Worm (Caenorhabditis elegans) whole organism, L4 larva: ENCODE data around the gene srt-52.

Experiments used
- D1046.2 ChIP-seq: fragments of 200-800 bp; sonication (Bioruptor generic); IDR thresholded peaks from 2 replicates; pipeline ENCODE4 v1.3.6; 2022; ENCODE audit warnings: missing genetic modification characterization, missing compliant biosample characterization
- F10B5.3 ChIP-seq: sonication (generic microtip); optimal IDR thresholded peaks from 2 replicates; lab custom pipeline; 2016; ENCODE audit warnings: mild to moderate bottlenecking, missing genetic modification characterization, missing compliant biosample characterization
- F26F4.8 ChIP-seq: fragments of 200-800 bp; sonication (Bioruptor generic); conservative IDR thresholded peaks from 2 replicates; pipeline ENCODE4 v1.3.6; 2022; ENCODE audit warnings: missing genetic modification characterization, missing compliant biosample characterization
- F37D6.2 ChIP-seq: sonication (generic microtip); optimal IDR thresholded peaks from 2 replicates; lab custom pipeline; 2016; ENCODE audit warnings: mild to moderate bottlenecking, missing genetic modification characterization, missing compliant biosample characterization
- F49E8.2 ChIP-seq: sonication (generic microtip); optimal IDR thresholded peaks from 2 replicates; lab custom pipeline; 2016; ENCODE audit warnings: missing compliant biosample characterization, mild to moderate bottlenecking, missing genetic modification characterization, borderline replicate concordance
- T20F7.1 ChIP-seq: fragments of 200-800 bp; sonication (Bioruptor generic); optimal IDR thresholded peaks from 2 replicates; lab custom pipeline; 2018; ENCODE audit warnings: mild to moderate bottlenecking, missing genetic modification characterization, missing compliant biosample characterization
- T26A8.4 ChIP-seq: fragments of 200-800 bp; sonication (Bioruptor generic); IDR thresholded peaks from 2 replicates; pipeline ENCODE4 v1.3.6; 2022; ENCODE audit warnings: missing genetic modification characterization, missing compliant biosample characterization
- Y105C5A.15 ChIP-seq: fragments of 200-800 bp; sonication (Bioruptor generic); IDR thresholded peaks from 2 replicates; pipeline ENCODE4 v1.3.6; 2022; ENCODE audit warnings: missing genetic modification characterization, missing compliant biosample characterization
- Y5F2A.4 ChIP-seq: fragments of 200-800 bp; sonication (Bioruptor generic); optimal IDR thresholded peaks from 2 replicates; lab custom pipeline; 2018; ENCODE audit warnings: mild to moderate bottlenecking, missing genetic modification characterization, missing compliant biosample characterization
- Y75B8A.6 ChIP-seq: fragments of 200-800 bp; sonication (Bioruptor generic); IDR thresholded peaks from 2 replicates; pipeline ENCODE4 v1.3.6; 2022; ENCODE audit warnings: missing genetic modification reagents, missing genetic modification characterization, missing compliant biosample characterization
- aly-2 ChIP-seq: sonication (generic microtip); optimal IDR thresholded peaks from 2 replicates; lab custom pipeline; 2018; ENCODE audit warnings: missing biosample characterization, missing genetic modification characterization
- ama-1 ChIP-seq: fragments of 150-350 bp; optimal IDR thresholded peaks from 2 replicates; lab custom pipeline; 2014; ENCODE audit warnings: inconsistent platforms, mixed read lengths
- arid-1 ChIP-seq: fragments of 200-800 bp; sonication (Bioruptor generic); conservative IDR thresholded peaks from 2 replicates; pipeline ENCODE4 v1.3.6; 2022; ENCODE audit warnings: missing genetic modification reagents, missing genetic modification characterization, missing compliant biosample characterization
- ceh-20 ChIP-seq: fragments of 200-800 bp; sonication (Bioruptor generic); IDR thresholded peaks from 2 replicates; pipeline ENCODE4 v1.3.6; 2022; ENCODE audit warnings: missing genetic modification reagents, missing genetic modification characterization, missing compliant biosample characterization
- ceh-32 ChIP-seq: sonication (generic microtip); optimal IDR thresholded peaks from 2 replicates; lab custom pipeline; 2016; ENCODE audit warnings: mild to moderate bottlenecking, missing genetic modification characterization, missing compliant biosample characterization; ENCODE audit not compliant: poor library complexity
- ceh-62 ChIP-seq: sonication (generic microtip); optimal IDR thresholded peaks from 2 replicates; lab custom pipeline; 2017; ENCODE audit warnings: missing biosample characterization, missing genetic modification characterization
- ceh-82 ChIP-seq: sonication (generic microtip); optimal IDR thresholded peaks from 2 replicates; lab custom pipeline; 2017; ENCODE audit warnings: missing biosample characterization, missing genetic modification characterization
- daf-12 ChIP-seq: fragments of 150-350 bp; optimal IDR thresholded peaks from 2 replicates; lab custom pipeline; 2014; ENCODE audit warnings: missing biosample characterization, missing genetic modification reagents, missing genetic modification characterization
- dmd-6 ChIP-seq: fragments of 200-800 bp; sonication (Bioruptor generic); IDR thresholded peaks from 2 replicates; pipeline ENCODE4 v1.3.6; 2022; ENCODE audit warnings: missing genetic modification reagents, missing genetic modification characterization, missing compliant biosample characterization
- duxl-1 ChIP-seq: sonication (generic microtip); optimal IDR thresholded peaks from 2 replicates; lab custom pipeline; 2016; ENCODE audit warnings: mild to moderate bottlenecking, missing genetic modification characterization, moderate library complexity, missing compliant biosample characterization; ENCODE audit not compliant: poor library complexity
- dve-1 ChIP-seq: sonication (generic microtip); optimal IDR thresholded peaks from 2 replicates; lab custom pipeline; 2017; ENCODE audit warnings: antibody characterized with exemption, mild to moderate bottlenecking, missing genetic modification characterization, missing compliant biosample characterization; ENCODE audit not compliant: insufficient read depth
- egl-27 ChIP-seq: sonication (generic microtip); optimal IDR thresholded peaks from 3 replicates; lab custom pipeline; 2017; ENCODE audit warnings: missing biosample characterization, missing genetic modification reagents, missing genetic modification characterization
- egl-43 ChIP-seq: fragments of 200-800 bp; sonication (Bioruptor generic); IDR thresholded peaks from 2 replicates; pipeline ENCODE4 v1.3.6; 2022; ENCODE audit warnings: missing genetic modification reagents, missing genetic modification characterization, missing compliant biosample characterization
- fkh-10 ChIP-seq: fragments of 150-350 bp; optimal IDR thresholded peaks from 2 replicates; lab custom pipeline; 2014; ENCODE audit warnings: missing biosample characterization, missing genetic modification reagents, missing genetic modification characterization
- gei-8 ChIP-seq: fragments of 200-800 bp; sonication (Bioruptor generic); optimal IDR thresholded peaks from 2 replicates; lab custom pipeline; 2018; ENCODE audit warnings: mild to moderate bottlenecking, missing genetic modification characterization, missing compliant biosample characterization
- hlh-11 ChIP-seq: fragments of 200-800 bp; sonication (Bioruptor generic); optimal IDR thresholded peaks from 2 replicates; lab custom pipeline; 2018; ENCODE audit warnings: mild to moderate bottlenecking, missing genetic modification characterization, missing compliant biosample characterization
- hlh-30 ChIP-seq: sonication (generic microtip); optimal IDR thresholded peaks from 2 replicates; lab custom pipeline; 2017; ENCODE audit warnings: antibody characterized with exemption, mild to moderate bottlenecking, missing genetic modification characterization, missing compliant biosample characterization; ENCODE audit not compliant: insufficient read depth
- lim-7 ChIP-seq: fragments of 200-800 bp; sonication (Bioruptor generic); IDR thresholded peaks from 2 replicates; pipeline ENCODE4 v1.3.6; 2022; ENCODE audit warnings: missing genetic modification characterization, missing compliant biosample characterization
- lin-13 ChIP-seq: fragments of 150-350 bp; optimal IDR thresholded peaks from 2 replicates; lab custom pipeline; 2014; ENCODE audit warnings: missing biosample characterization, missing genetic modification reagents, missing genetic modification characterization
- lin-15B ChIP-seq: fragments of 150-350 bp; sonication (generic microtip); optimal IDR thresholded peaks from 3 replicates; lab custom pipeline; 2014; ENCODE audit warnings: missing biosample characterization, missing genetic modification characterization
- lin-38 ChIP-seq: fragments of 200-800 bp; sonication (Bioruptor generic); IDR thresholded peaks from 2 replicates; pipeline ENCODE4 v1.3.6; 2022; ENCODE audit warnings: missing genetic modification reagents, missing genetic modification characterization, missing compliant biosample characterization
- madf-5 ChIP-seq, 2 experiments: fragments of 200-800 bp; sonication (Bioruptor generic); IDR thresholded peaks; 2 replicates each; pipeline ENCODE4 v1.3.6; 2022; ENCODE audit warnings: missing compliant biosample characterization in 2 of 2, missing genetic modification characterization in 2 of 2
- madf-9 ChIP-seq: fragments of 200-800 bp; sonication (Bioruptor generic); conservative IDR thresholded peaks from 2 replicates; pipeline ENCODE4 v1.3.6; 2022; ENCODE audit warnings: missing genetic modification reagents, missing genetic modification characterization, missing compliant biosample characterization
- mdt-29 ChIP-seq: fragments of 200-800 bp; sonication (Bioruptor generic); IDR thresholded peaks from 2 replicates; pipeline ENCODE4 v1.3.6; 2022; ENCODE audit warnings: missing genetic modification reagents, missing genetic modification characterization, missing compliant biosample characterization
- mep-1 ChIP-seq: fragments of 150-350 bp; sonication (generic microtip); optimal IDR thresholded peaks from 3 replicates; lab custom pipeline; 2014; ENCODE audit warnings: missing biosample characterization, missing genetic modification characterization
- mes-2 ChIP-seq: sonication (generic microtip); optimal IDR thresholded peaks from 2 replicates; lab custom pipeline; 2016; ENCODE audit warnings: missing genotype, mild to moderate bottlenecking, missing genetic modification characterization, missing compliant biosample characterization; ENCODE audit not compliant: poor library complexity, severe bottlenecking
- nhr-10 ChIP-seq: fragments of 150-350 bp; optimal IDR thresholded peaks from 2 replicates; lab custom pipeline; 2014; ENCODE audit warnings: missing biosample characterization, missing genetic modification characterization
- nhr-102 ChIP-seq: sonication (generic microtip); optimal IDR thresholded peaks from 2 replicates; lab custom pipeline; 2016; ENCODE audit warnings: mild to moderate bottlenecking, missing genetic modification characterization, moderate library complexity, missing compliant biosample characterization
- nhr-11 ChIP-seq: fragments of 150-350 bp; optimal IDR thresholded peaks from 2 replicates; lab custom pipeline; 2014; ENCODE audit warnings: missing biosample characterization, missing genetic modification characterization
- nhr-28 ChIP-seq: fragments of 150-350 bp; optimal IDR thresholded peaks from 2 replicates; lab custom pipeline; 2014; ENCODE audit warnings: missing biosample characterization, missing genetic modification characterization
- nhr-41 ChIP-seq: fragments of 200-800 bp; sonication (Bioruptor generic); IDR thresholded peaks from 2 replicates; pipeline ENCODE4 v1.3.6; 2022; ENCODE audit warnings: missing genetic modification reagents, missing genetic modification characterization, missing compliant biosample characterization
- nhr-42 ChIP-seq: fragments of 200-800 bp; sonication (Bioruptor generic); IDR thresholded peaks from 2 replicates; pipeline ENCODE4 v1.3.6; 2022; ENCODE audit warnings: missing genetic modification characterization, missing compliant biosample characterization
- nhr-6 ChIP-seq: fragments of 150-350 bp; optimal IDR thresholded peaks from 2 replicates; lab custom pipeline; 2014; ENCODE audit warnings: missing biosample characterization, missing genetic modification characterization
- nhr-76 ChIP-seq: fragments of 150-350 bp; optimal IDR thresholded peaks from 2 replicates; lab custom pipeline; 2014; ENCODE audit warnings: missing biosample characterization, missing genetic modification characterization
- php-3 ChIP-seq: fragments of 200-800 bp; sonication (Bioruptor generic); IDR thresholded peaks from 2 replicates; pipeline ENCODE4 v1.3.6; 2022; ENCODE audit warnings: missing genetic modification reagents, missing genetic modification characterization, missing compliant biosample characterization
- pqm-1 ChIP-seq: sonication (generic microtip); optimal IDR thresholded peaks from 2 replicates; lab custom pipeline; 2017; ENCODE audit warnings: missing biosample characterization, missing genetic modification characterization
- sdz-12 ChIP-seq: fragments of 200-800 bp; sonication (Bioruptor generic); optimal IDR thresholded peaks from 2 replicates; lab custom pipeline; 2018; ENCODE audit warnings: mild to moderate bottlenecking, missing genetic modification characterization, missing compliant biosample characterization
- snpc-1.2 ChIP-seq: fragments of 200-800 bp; sonication (Bioruptor generic); IDR thresholded peaks from 2 replicates; pipeline ENCODE4 v1.3.6; 2022; ENCODE audit warnings: missing genetic modification reagents, missing genetic modification characterization, missing compliant biosample characterization
- spr-3 ChIP-seq: fragments of 200-800 bp; sonication (Bioruptor generic); optimal IDR thresholded peaks from 2 replicates; lab custom pipeline; 2018; ENCODE audit warnings: mild to moderate bottlenecking, missing genetic modification characterization, missing compliant biosample characterization
- tag-97 ChIP-seq: fragments of 200-800 bp; sonication (Bioruptor generic); IDR thresholded peaks from 2 replicates; pipeline ENCODE4 v1.3.6; 2022; ENCODE audit warnings: missing genetic modification characterization, missing compliant biosample characterization
- tra-1 ChIP-seq: fragments of 200-800 bp; sonication (Bioruptor generic); IDR thresholded peaks from 2 replicates; pipeline ENCODE4 v1.3.6; 2022; ENCODE audit warnings: missing genetic modification reagents, missing genetic modification characterization, missing compliant biosample characterization
- unc-39 ChIP-seq: sonication (generic microtip); optimal IDR thresholded peaks from 2 replicates; lab custom pipeline; 2017; ENCODE audit warnings: missing biosample characterization, missing genetic modification characterization
- ztf-11 ChIP-seq: fragments of 150-350 bp; optimal IDR thresholded peaks from 2 replicates; lab custom pipeline; 2014; ENCODE audit warnings: missing biosample characterization, missing genetic modification characterization

srt-52 gene

ce11 chrV:47799-48198 is 8.0 kb downstream of the srt-52 start:
- TF ChIP-seq nhr-28 (tag; lab: Kevin White, UChicago) = peak; percentile 67
- TF ChIP-seq T26A8.4 = no peak
- no peak for TF ChIP-seq nhr-102 (tag; lab: Kevin White, UChicago)
- TF ChIP-seq tra-1 (GFP tag; lab: Robert Waterston, UW) = 0 out of 2 replicates have a peak, but pooled peaks have one; percentile 53
- TF ChIP-seq lin-15B (tag; lab: Kevin White, UChicago) = no peak
- no peak for TF ChIP-seq nhr-11 (tag; lab: Kevin White, UChicago)
- no peak for TF ChIP-seq mdt-29
- TF ChIP-seq snpc-1.2 (GFP tag; lab: Robert Waterston, UW) = no peak
- no peak for TF ChIP-seq ztf-11
- no peak for TF ChIP-seq ceh-20
- no peak for TF ChIP-seq madf-9 (GFP tag; lab: Robert Waterston, UW)
- TF ChIP-seq pqm-1 (tag; lab: Kevin White, UChicago) = peak; percentile 70
- TF ChIP-seq D1046.2 (GFP tag; lab: Robert Waterston, UW) = no peak
- TF ChIP-seq nhr-42 (GFP tag; lab: Robert Waterston, UW) = no peak
- TF ChIP-seq nhr-41 = no peak
- TF ChIP-seq spr-3 (GFP tag; lab: Kevin White, UChicago) = no peak
- TF ChIP-seq php-3 (GFP tag; lab: Robert Waterston, UW) = 0 out of 2 replicates have a peak, but pooled peaks have one; percentile 15
- no peak for TF ChIP-seq nhr-6 (tag; lab: Kevin White, UChicago)
- no peak for TF ChIP-seq ama-1 (lab: Kevin White, UChicago)
- no peak for TF ChIP-seq T20F7.1 (GFP tag; lab: Kevin White, UChicago)
- no peak for TF ChIP-seq fkh-10 (GFP tag; lab: Kevin White, UChicago)
- TF ChIP-seq nhr-10 (tag; lab: Kevin White, UChicago) = no peak
- no peak for TF ChIP-seq egl-43 (GFP tag; lab: Robert Waterston, UW)
- TF ChIP-seq arid-1 = no peak
- TF ChIP-seq daf-12 (tag; lab: Kevin White, UChicago) = no peak
- no peak for TF ChIP-seq sdz-12
- TF ChIP-seq dmd-6 (GFP tag; lab: Robert Waterston, UW) = peak; percentile 83
- TF ChIP-seq Y75B8A.6 (GFP tag; lab: Robert Waterston, UW) = no peak
- no peak for TF ChIP-seq hlh-30
- no peak for TF ChIP-seq unc-39 (tag; lab: Kevin White, UChicago)
- TF ChIP-seq gei-8 = no peak
- TF ChIP-seq aly-2 (tag; lab: Kevin White, UChicago) = no peak
- TF ChIP-seq nhr-76 = no peak
- no peak for TF ChIP-seq mes-2 (tag; lab: Kevin White, UChicago)
- no peak for TF ChIP-seq mep-1 (tag; lab: Kevin White, UChicago)
- no peak for TF ChIP-seq Y105C5A.15 (GFP tag; lab: Robert Waterston, UW)
- no peak for TF ChIP-seq ceh-82 (tag; lab: Kevin White, UChicago)
- no peak for TF ChIP-seq tag-97
- no peak for TF ChIP-seq Y5F2A.4 (GFP tag; lab: Kevin White, UChicago)
- no peak for TF ChIP-seq F26F4.8 (GFP tag; lab: Robert Waterston, UW)
- no peak for TF ChIP-seq lin-13
- peak; percentile 60 for TF ChIP-seq hlh-11 (tag; lab: Kevin White, UChicago)
- TF ChIP-seq lin-38 (GFP tag; lab: Robert Waterston, UW) = no peak
- peak; percentile 51 for TF ChIP-seq dve-1 (tag; lab: Kevin White, UChicago)
- TF ChIP-seq F49E8.2 = no peak
- no peak for TF ChIP-seq ceh-32
- TF ChIP-seq egl-27 (tag; lab: Kevin White, UChicago) = no peak
- TF ChIP-seq F10B5.3 (tag; lab: Kevin White, UChicago) = no peak
- no peak for TF ChIP-seq ceh-62 (tag; lab: Kevin White, UChicago)
- no peak for TF ChIP-seq duxl-1 (tag; lab: Kevin White, UChicago)
- TF ChIP-seq lim-7 = no peak
- no peak for TF ChIP-seq F37D6.2 (tag; lab: Kevin White, UChicago)
- TF ChIP-seq madf-5 (GFP tag; IDR thresholded peaks at IDR 0.05; lab: Robert Waterston, UW) = no peak
